Worm (Caenorhabditis elegans) whole organism, young adult: ENCODE data around the gene F36H9.5.

Source experiments
- C06A6.2 ChIP-seq: fragments of 200-800 bp; sonication (Bioruptor generic); conservative IDR thresholded peaks from 2 replicates; pipeline ENCODE4 v1.3.6; 2022; ENCODE audit warnings: missing genetic modification characterization, missing compliant biosample characterization
- F23B12.7 ChIP-seq: sonication (generic microtip); optimal IDR thresholded peaks from 2 replicates; lab custom pipeline; 2017; ENCODE audit warnings: missing genetic modification characterization, mild to moderate bottlenecking, missing compliant biosample characterization, antibody characterized with exemption, moderate library complexity; ENCODE audit not compliant: insufficient read depth
- F57A8.1 ChIP-seq: fragments of 200-800 bp; sonication (Bioruptor generic); optimal IDR thresholded peaks from 2 replicates; lab custom pipeline; 2018; ENCODE audit warnings: mild to moderate bottlenecking, missing genetic modification characterization, moderate library complexity, missing compliant biosample characterization
- Y53G8AR.9 ChIP-seq: fragments of 200-800 bp; sonication (Bioruptor generic); conservative IDR thresholded peaks from 2 replicates; pipeline ENCODE4 v1.3.6; 2022; ENCODE audit warnings: missing genetic modification reagents, missing genetic modification characterization, missing compliant biosample characterization
- ZK185.1 ChIP-seq: sonication (generic microtip); optimal IDR thresholded peaks from 2 replicates; lab custom pipeline; 2016; ENCODE audit warnings: mild to moderate bottlenecking, missing genetic modification characterization, missing compliant biosample characterization; ENCODE audit not compliant: poor library complexity, severe bottlenecking
- ama-1 ChIP-seq, 3 experiments: fragments of 150-350 bp in 1 of 3; sonication (generic microtip) in 2 of 3; optimal IDR thresholded peaks; 2 replicates each; lab custom pipeline; 2014 to 2018; ENCODE audit warnings: missing biosample characterization in 2 of 3, missing genetic modification characterization in 2 of 3, missing genetic modification reagents in 2 of 3
- aptf-2 ChIP-seq: fragments of 200-800 bp; sonication (Bioruptor generic); conservative IDR thresholded peaks from 2 replicates; pipeline ENCODE4 v1.3.6; 2022; ENCODE audit warnings: missing genetic modification reagents, missing genetic modification characterization, missing compliant biosample characterization
- aptf-3 ChIP-seq: fragments of 200-800 bp; sonication (Bioruptor generic); IDR thresholded peaks from 2 replicates; pipeline ENCODE4 v1.3.6; 2022; ENCODE audit warnings: missing genetic modification characterization, missing compliant biosample characterization
- bed-1 ChIP-seq: fragments of 200-800 bp; sonication (Bioruptor generic); IDR thresholded peaks from 2 replicates; pipeline ENCODE4 v1.3.6; 2022; ENCODE audit warnings: missing genetic modification reagents, missing genetic modification characterization, missing compliant biosample characterization
- ceh-58 ChIP-seq: fragments of 200-800 bp; sonication (Bioruptor generic); IDR thresholded peaks from 2 replicates; pipeline ENCODE4 v1.3.6; 2022; ENCODE audit warnings: missing genetic modification characterization, missing compliant biosample characterization
- ceh-91 ChIP-seq: fragments of 200-800 bp; sonication (Bioruptor generic); IDR thresholded peaks from 2 replicates; pipeline ENCODE4 v1.3.6; 2022; ENCODE audit warnings: missing genetic modification reagents, missing genetic modification characterization, missing compliant biosample characterization
- efl-1 ChIP-seq: fragments of 150-350 bp; optimal IDR thresholded peaks from 2 replicates; lab custom pipeline; 2014; ENCODE audit warnings: missing biosample characterization, missing genetic modification reagents, missing genetic modification characterization
- egl-18 ChIP-seq: fragments of 200-800 bp; sonication (Bioruptor generic); IDR thresholded peaks from 2 replicates; pipeline ENCODE4 v1.3.6; 2022; ENCODE audit warnings: missing genetic modification reagents, missing genetic modification characterization, missing compliant biosample characterization
- egrh-3 ChIP-seq: fragments of 200-800 bp; sonication (Bioruptor generic); IDR thresholded peaks from 2 replicates; pipeline ENCODE4 v1.3.6; 2022; ENCODE audit warnings: missing genetic modification reagents, missing genetic modification characterization, missing compliant biosample characterization
- ekl-4 ChIP-seq: fragments of 200-800 bp; sonication (Bioruptor generic); IDR thresholded peaks from 2 replicates; pipeline ENCODE4 v1.3.6; 2022; ENCODE audit warnings: missing genetic modification reagents, missing genetic modification characterization, missing compliant biosample characterization
- fkh-3 ChIP-seq: sonication (generic microtip); optimal IDR thresholded peaks from 2 replicates; lab custom pipeline; 2016; ENCODE audit warnings: mild to moderate bottlenecking, missing genetic modification characterization, missing compliant biosample characterization
- hmg-1.2 ChIP-seq: fragments of 200-800 bp; sonication (Bioruptor generic); IDR thresholded peaks from 2 replicates; pipeline ENCODE4 v1.3.6; 2022; ENCODE audit warnings: missing genetic modification reagents, missing genetic modification characterization, missing compliant biosample characterization
- hsf-1 ChIP-seq: fragments of 200-800 bp; sonication (Bioruptor generic); IDR thresholded peaks from 2 replicates; pipeline ENCODE4 v1.3.6; 2022; ENCODE audit warnings: missing genetic modification reagents, missing genetic modification characterization, missing compliant biosample characterization
- let-607 ChIP-seq, 2 experiments: fragments of 200-800 bp in 1 of 2; sonication (Bioruptor generic) in 1 of 2; sonication (generic microtip) in 1 of 2; optimal IDR thresholded peaks; 2 replicates each; lab custom pipeline; 2016 to 2018; ENCODE audit warnings: mild to moderate bottlenecking in 2 of 2, missing compliant biosample characterization in 2 of 2, missing genetic modification characterization in 2 of 2, moderate library complexity in 2 of 2, missing genotype in 1 of 2
- lin-26 ChIP-seq: fragments of 200-800 bp; sonication (Bioruptor generic); IDR thresholded peaks from 2 replicates; pipeline ENCODE4 v1.3.6; 2022; ENCODE audit warnings: missing genetic modification reagents, missing genetic modification characterization, missing compliant biosample characterization
- lin-40 ChIP-seq: sonication (generic microtip); optimal IDR thresholded peaks from 2 replicates; lab custom pipeline; 2016; ENCODE audit warnings: missing genetic modification characterization, mild to moderate bottlenecking, missing compliant biosample characterization, missing genotype, missing genetic modification reagents
- madf-10 ChIP-seq: sonication (generic microtip); optimal IDR thresholded peaks from 2 replicates; lab custom pipeline; 2016; ENCODE audit warnings: mild to moderate bottlenecking, missing genetic modification characterization, missing compliant biosample characterization
- mcd-1 ChIP-seq: fragments of 200-800 bp; sonication (Bioruptor generic); IDR thresholded peaks from 2 replicates; pipeline ENCODE4 v1.3.6; 2022; ENCODE audit warnings: missing genetic modification reagents, missing genetic modification characterization, missing compliant biosample characterization
- mes-4 ChIP-seq: sonication (generic microtip); optimal IDR thresholded peaks from 2 replicates; lab custom pipeline; 2016; ENCODE audit warnings: missing genotype, missing genetic modification characterization, missing compliant biosample characterization
- nhr-120 ChIP-seq: fragments of 200-800 bp; sonication (Bioruptor generic); IDR thresholded peaks from 2 replicates; pipeline ENCODE4 v1.3.6; 2022; ENCODE audit warnings: missing genetic modification characterization, missing compliant biosample characterization
- nhr-80 ChIP-seq: sonication (generic microtip); optimal IDR thresholded peaks from 2 replicates; lab custom pipeline; 2016; ENCODE audit warnings: missing genetic modification characterization, missing compliant biosample characterization
- pha-4 ChIP-seq: fragments of 150-350 bp; sonication (generic microtip); optimal IDR thresholded peaks from 2 replicates; lab custom pipeline; 2014; ENCODE audit warnings: missing biosample characterization, missing genetic modification reagents, missing genetic modification characterization
- rec-8 ChIP-seq, 2 experiments: sonication (generic microtip); optimal IDR thresholded peaks; 2 replicates each; lab custom pipeline; 2016; ENCODE audit warnings: mild to moderate bottlenecking in 2 of 2, missing genetic modification characterization in 2 of 2, missing genetic modification reagents in 2 of 2, missing genotype in 2 of 2, missing biosample characterization in 1 of 2, missing compliant biosample characterization in 1 of 2, moderate library complexity in 1 of 2
- sea-2 ChIP-seq: fragments of 200-800 bp; sonication (Bioruptor generic); IDR thresholded peaks from 2 replicates; pipeline ENCODE4 v1.3.6; 2022; ENCODE audit warnings: missing genetic modification characterization, missing compliant biosample characterization
- snpc-4 ChIP-seq, 5 experiments: fragments of 150-350 bp in 1 of 5; sonication (generic microtip) in 4 of 5; optimal IDR thresholded peaks; 2 replicates each; lab custom pipeline; 2014 to 2018; ENCODE audit warnings: missing genetic modification characterization in 5 of 5, missing biosample characterization in 3 of 5, antibody characterized with exemption in 2 of 5, mild to moderate bottlenecking in 2 of 5, missing compliant biosample characterization in 2 of 5, missing genotype in 2 of 5, moderate library complexity in 2 of 5, missing genetic modification reagents in 1 of 5
- somi-1 ChIP-seq: fragments of 200-800 bp; sonication (Bioruptor generic); optimal IDR thresholded peaks from 2 replicates; lab custom pipeline; 2018; ENCODE audit warnings: mild to moderate bottlenecking, missing genetic modification characterization, missing compliant biosample characterization
- tbp1 ChIP-seq: fragments of 200-800 bp; sonication (Bioruptor generic); optimal IDR thresholded peaks from 2 replicates; lab custom pipeline; 2018; ENCODE audit warnings: mild to moderate bottlenecking, missing genetic modification characterization, missing compliant biosample characterization
- tbx-9 ChIP-seq: sonication (generic microtip); optimal IDR thresholded peaks from 2 replicates; lab custom pipeline; 2016; ENCODE audit warnings: borderline replicate concordance, missing genetic modification characterization, inconsistent platforms, missing compliant biosample characterization
- zfh-2 ChIP-seq: fragments of 200-800 bp; sonication (Bioruptor generic); conservative IDR thresholded peaks from 2 replicates; pipeline ENCODE4 v1.3.6; 2022; ENCODE audit warnings: missing genetic modification reagents, missing genetic modification characterization, missing compliant biosample characterization
- ztf-22 ChIP-seq: fragments of 200-800 bp; sonication (Bioruptor generic); optimal IDR thresholded peaks from 2 replicates; lab custom pipeline; 2018; ENCODE audit warnings: mild to moderate bottlenecking, missing genetic modification characterization, moderate library complexity, missing compliant biosample characterization
- ztf-28 ChIP-seq: fragments of 200-800 bp; sonication (Bioruptor generic); IDR thresholded peaks from 2 replicates; pipeline ENCODE4 v1.3.6; 2022; ENCODE audit warnings: missing genetic modification reagents, missing genetic modification characterization, missing compliant biosample characterization

The F36H9.5 gene

ce11 chrV:1760682-1761081, 21.1 kb downstream of the F36H9.5 start, which contains the start of gene clec-205:
Gene clec-205 (plus strand): TSS chrV:1760893.
- no peak for TF ChIP-seq ekl-4
- TF ChIP-seq let-607 (tag; optimal IDR thresholded peaks at IDR 0.05; lab: Kevin White, UChicago) = no peak
- TF ChIP-seq nhr-80 = peak; percentile 46
- TF ChIP-seq snpc-4 (GFP tag; optimal IDR thresholded peaks at IDR 0.05; lab: Kevin White, UChicago) = no peak
- TF ChIP-seq snpc-4 (tag; optimal IDR thresholded peaks at IDR 0.05; lab: Kevin White, UChicago) = no peak

DNA sequence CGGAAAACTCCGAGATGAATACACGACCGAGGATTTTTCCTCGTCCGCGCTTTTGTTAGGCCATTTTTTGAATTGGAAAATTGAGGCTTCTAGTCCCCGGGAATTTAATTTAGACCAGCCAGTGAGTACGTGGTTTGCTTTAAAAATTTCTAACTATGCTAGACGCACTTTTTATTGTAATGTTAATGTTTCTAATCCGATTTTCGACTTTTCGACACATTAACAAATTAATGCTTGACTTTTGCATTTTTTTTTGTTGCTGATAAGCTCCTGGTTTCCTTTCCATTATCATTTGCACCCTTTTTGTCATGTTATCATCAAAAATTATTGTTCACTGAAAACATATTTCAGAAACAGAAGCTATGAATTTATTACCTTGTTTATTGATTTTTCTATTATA, 25.0 kb downstream of the F36H9.5 start, which contains the start of gene clec-204:
Gene clec-204 (plus strand): TSS at position 301 of the 400 bp plus-strand sequence.
- TF ChIP-seq nhr-80 (peak; percentile 0), Y53G8AR.9 (GFP tag; lab: Robert Waterston, UW) (no peak)

DNA sequence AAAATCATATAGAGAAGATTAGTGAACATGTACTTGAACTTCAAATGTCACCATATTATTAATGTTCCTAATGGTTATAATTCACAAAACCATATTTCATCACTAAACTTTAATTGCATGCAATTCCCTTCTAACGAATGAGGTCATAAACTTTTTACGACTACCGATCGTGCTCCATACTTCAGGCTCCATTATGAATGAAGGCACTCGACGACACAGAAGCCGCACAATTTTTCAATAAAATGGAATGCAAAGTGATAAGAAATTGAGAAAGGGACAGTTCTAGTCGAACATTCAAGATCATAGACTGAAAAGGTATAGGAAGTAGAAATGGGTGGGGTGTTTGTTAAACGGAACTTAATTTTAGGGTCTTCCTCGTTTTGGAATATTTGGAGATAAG, 25.7 kb downstream of the F36H9.5 start:
- TF ChIP-seq nhr-80 (peak; percentile 32), ztf-28 (no peak)

- TF ChIP-seq hmg-1.2 (GFP tag; lab: Robert Waterston, UW) = no peak
- TF ChIP-seq egrh-3 (GFP tag; lab: Robert Waterston, UW) = no peak
- no peak for TF ChIP-seq rec-8 (tag; optimal IDR thresholded peaks at IDR 0.05; lab: Kevin White, UChicago)
- TF ChIP-seq egl-18 (GFP tag; lab: Robert Waterston, UW) = no peak
- no peak for TF ChIP-seq F23B12.7
Observed at ce11 chrV:1755589-1755988, 26.2 kb downstream of the F36H9.5 start, which contains the start of gene ZK697.14. Gene ZK697.14 (minus strand): TSS chrV:1755689.

DNA sequence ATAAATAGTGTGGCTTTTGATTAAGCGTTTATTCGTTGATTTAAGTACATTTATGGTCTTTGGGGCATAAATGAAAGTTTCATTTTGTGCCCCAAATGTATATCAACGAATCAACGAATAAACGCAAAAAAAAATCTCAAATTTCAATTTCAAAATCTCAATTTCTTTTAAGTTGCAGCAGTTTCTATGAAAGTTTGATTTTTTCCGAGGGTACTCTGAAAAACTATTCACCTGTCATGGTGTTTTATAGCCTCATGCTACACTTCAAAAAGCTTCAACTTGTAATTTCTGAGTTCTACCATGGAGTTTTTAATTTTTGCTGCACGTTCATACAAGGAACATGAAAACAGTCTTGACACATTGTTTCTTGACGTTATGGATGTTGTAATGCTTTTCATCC, 29.3 kb downstream of the F36H9.5 start, which contains the start of gene ZK697.1:
Gene ZK697.1 (plus strand): TSS at position 301 of the 400 bp plus-strand sequence.
- no peak for TF ChIP-seq ztf-28
- TF ChIP-seq lin-40 (tag; lab: Kevin White, UChicago) = no peak
- no peak for TF ChIP-seq efl-1 (GFP tag; lab: Kevin White, UChicago)
- TF ChIP-seq aptf-2 (GFP tag; lab: Robert Waterston, UW) = no peak
- TF ChIP-seq C06A6.2 = no peak
- no peak for TF ChIP-seq madf-10
- no peak for TF ChIP-seq ceh-91 (GFP tag; lab: Robert Waterston, UW)
- TF ChIP-seq bed-1 (GFP tag; lab: Robert Waterston, UW) = no peak
- no peak for TF ChIP-seq ama-1 (optimal IDR thresholded peaks at IDR 0.05; lab: Kevin White, UChicago)
- no peak for TF ChIP-seq ama-1 (GFP tag; optimal IDR thresholded peaks at IDR 0.05; lab: Kevin White, UChicago)
- TF ChIP-seq tbx-9 (tag; lab: Kevin White, UChicago) = no peak
- TF ChIP-seq mcd-1 = no peak
- TF ChIP-seq ceh-58 (GFP tag; lab: Robert Waterston, UW) = no peak
- TF ChIP-seq F57A8.1 (GFP tag; lab: Kevin White, UChicago) = no peak
- TF ChIP-seq zfh-2 (GFP tag; lab: Robert Waterston, UW) = no peak
- TF ChIP-seq aptf-3 (GFP tag; lab: Robert Waterston, UW) = no peak

DNA sequence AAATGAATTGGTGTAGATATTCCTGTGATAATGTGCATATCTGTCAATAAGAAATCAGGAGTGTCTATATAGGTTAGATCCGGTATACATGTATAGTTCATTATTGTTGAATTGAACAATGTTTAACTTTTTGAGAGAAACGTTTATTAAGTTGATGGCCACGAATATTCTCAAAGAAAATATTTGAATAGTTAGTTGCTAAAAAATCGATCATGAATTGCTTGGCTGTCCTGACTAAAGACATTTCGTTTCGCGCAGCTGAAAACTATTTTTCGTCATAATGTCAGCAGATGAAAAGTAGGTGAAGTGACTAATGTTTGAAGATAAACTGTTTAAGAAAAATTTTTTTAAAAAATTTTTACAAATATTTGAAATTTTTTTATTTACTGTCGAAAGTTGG, 30.4 kb downstream of the F36H9.5 start, which contains the start of gene srh-199:
Gene srh-199 (minus strand): TSS at position 101 of the 400 bp plus-strand sequence.
- TF ChIP-seq hsf-1 (no peak), nhr-120 (GFP tag; lab: Robert Waterston, UW) (no peak), mes-4 (tag; lab: Kevin White, UChicago) (no peak), pha-4 (no peak), lin-26 (no peak), ztf-22 (GFP tag; lab: Kevin White, UChicago) (no peak), tbp1 (GFP tag; lab: Kevin White, UChicago) (no peak), ZK185.1 (no peak), sea-2 (GFP tag; lab: Robert Waterston, UW) (no peak), tbx-9 (tag; lab: Kevin White, UChicago) (no peak), F23B12.7 (no peak), fkh-3 (no peak), somi-1 (GFP tag; lab: Kevin White, UChicago) (no peak)
